Worm (Caenorhabditis elegans) whole organism, L2 larva: ENCODE measurements around the gene T16G1.7.

Experiments used
- fos-1 ChIP-seq: fragments of 150-350 bp; optimal IDR thresholded peaks from 2 replicates; lab custom pipeline; 2014; ENCODE audit warnings: missing biosample characterization, missing genetic modification characterization
- lin-13 ChIP-seq: fragments of 150-350 bp; optimal IDR thresholded peaks from 2 replicates; lab custom pipeline; 2014; ENCODE audit warnings: missing biosample characterization, missing genetic modification reagents, missing genetic modification characterization
- lsy-2 ChIP-seq, 2 experiments: fragments of 150-350 bp in 1 of 2; sonication (generic microtip) in 1 of 2; optimal IDR thresholded peaks; 2 replicates each; lab custom pipeline; 2014 to 2017; ENCODE audit warnings: missing biosample characterization in 2 of 2, missing genetic modification characterization in 2 of 2
- nhr-237 ChIP-seq: fragments of 150-350 bp; optimal IDR thresholded peaks from 2 replicates; lab custom pipeline; 2014; ENCODE audit warnings: missing biosample characterization, missing genetic modification characterization
- skn-1 ChIP-seq: sonication (generic microtip); optimal IDR thresholded peaks from 2 replicates; lab custom pipeline; 2017; ENCODE audit warnings: missing biosample characterization, missing genetic modification characterization
- unc-62 ChIP-seq: fragments of 150-350 bp; optimal IDR thresholded peaks from 2 replicates; lab custom pipeline; 2014; ENCODE audit warnings: missing biosample characterization, missing genetic modification reagents, missing genetic modification characterization

ce11 chrV:12944229-12944628 is 9.3 kb upstream of the T16G1.7 start, which contains the start of gene T16G1.3:
- TF ChIP-seq skn-1 (tag; lab: Kevin White, UChicago), result no peak
- no peak for TF ChIP-seq nhr-237 (tag; lab: Kevin White, UChicago)
- TF ChIP-seq lin-13 (GFP tag; lab: Kevin White, UChicago), result no peak
- no peak for TF ChIP-seq unc-62
- no peak for TF ChIP-seq lsy-2 (tag; optimal IDR thresholded peaks at IDR 0.05; lab: Kevin White, UChicago)
- no peak for TF ChIP-seq fos-1 (tag; lab: Kevin White, UChicago)
